Fruit fly (Drosophila melanogaster) whole organism, prepupa: ENCODE results near the gene CG43407.

Experiments used
- Blimp-1 ChIP-seq: fragments of 200-800 bp; sonication (Bioruptor generic); optimal IDR thresholded peaks from 3 replicates; lab custom pipeline; 2017; ENCODE audit warnings: missing biosample characterization, missing genetic modification characterization, mild to moderate bottlenecking, moderate library complexity, missing genetic modification reagents
- CG10631 ChIP-seq: fragments of 200-800 bp; sonication (Bioruptor generic); optimal IDR thresholded peaks from 2 replicates; lab custom pipeline; 2016; ENCODE audit warnings: missing biosample characterization, missing genetic modification characterization
- CG10669 ChIP-seq: fragments of 200-800 bp; sonication (Bioruptor generic); optimal IDR thresholded peaks from 3 replicates; lab custom pipeline; 2018; ENCODE audit warnings: missing biosample characterization, mild to moderate bottlenecking, missing genetic modification characterization, moderate library complexity
- CG11294 ChIP-seq: fragments of 200-800 bp; sonication (Bioruptor generic); IDR thresholded peaks from 2 replicates; pipeline ENCODE4 v1.3.6; 2022; ENCODE audit warnings: missing biosample characterization, missing genetic modification characterization
- CG11762 ChIP-seq: fragments of 200-800 bp; sonication (Bioruptor generic); optimal IDR thresholded peaks from 3 replicates; lab custom pipeline; 2016; ENCODE audit warnings: missing biosample characterization, missing genetic modification characterization; ENCODE audit not compliant: insufficient read depth
- CG11902 ChIP-seq: fragments of 200-800 bp; sonication (Bioruptor generic); optimal IDR thresholded peaks from 3 replicates; lab custom pipeline; 2016; ENCODE audit warnings: missing biosample characterization, missing genetic modification characterization
- CG15336 ChIP-seq: fragments of 200-800 bp; sonication (Bioruptor generic); IDR thresholded peaks from 2 replicates; pipeline ENCODE4 v1.3.6; 2022; ENCODE audit warnings: missing biosample characterization, missing genetic modification characterization
- CG1621 ChIP-seq: fragments of 200-800 bp; sonication (Bioruptor generic); optimal IDR thresholded peaks from 3 replicates; lab custom pipeline; 2018; ENCODE audit warnings: missing biosample characterization, mild to moderate bottlenecking, missing genetic modification characterization
- CG16779 ChIP-seq: fragments of 200-800 bp; sonication (Bioruptor generic); optimal IDR thresholded peaks from 3 replicates; lab custom pipeline; 2017; ENCODE audit warnings: missing biosample characterization, mild to moderate bottlenecking, missing genetic modification characterization
- CG31627 ChIP-seq: fragments of 200-800 bp; sonication (Bioruptor generic); optimal IDR thresholded peaks from 3 replicates; lab custom pipeline; 2016; ENCODE audit warnings: missing biosample characterization, missing genetic modification characterization
- CG32006 ChIP-seq: fragments of 200-800 bp; sonication (Bioruptor generic); optimal IDR thresholded peaks from 3 replicates; lab custom pipeline; 2017; ENCODE audit warnings: missing biosample characterization, mild to moderate bottlenecking, missing genetic modification characterization
- CG3919 ChIP-seq: fragments of 200-800 bp; sonication (Bioruptor generic); optimal IDR thresholded peaks from 3 replicates; lab custom pipeline; 2016; ENCODE audit warnings: missing biosample characterization, missing genetic modification characterization
- CG4318 ChIP-seq: fragments of 200-800 bp; sonication (Bioruptor generic); optimal IDR thresholded peaks from 3 replicates; lab custom pipeline; 2017; ENCODE audit warnings: missing biosample characterization, mild to moderate bottlenecking, missing genetic modification characterization
- CG6163 ChIP-seq: fragments of 200-800 bp; sonication (Bioruptor generic); IDR thresholded peaks from 3 replicates; pipeline ENCODE4 v1.3.6; 2022; ENCODE audit warnings: missing biosample characterization, missing genetic modification characterization
- CG6276 ChIP-seq: fragments of 200-800 bp; sonication (Bioruptor generic); optimal IDR thresholded peaks from 2 replicates; lab custom pipeline; 2017; ENCODE audit warnings: missing biosample characterization, mild to moderate bottlenecking, missing genetic modification characterization
- CG6808 ChIP-seq: fragments of 200-800 bp; sonication (Bioruptor generic); optimal IDR thresholded peaks from 3 replicates; lab custom pipeline; 2017; ENCODE audit warnings: missing biosample characterization, missing genetic modification characterization, mild to moderate bottlenecking, moderate library complexity, missing genetic modification reagents
- CG7368 ChIP-seq: fragments of 200-800 bp; sonication (Bioruptor generic); optimal IDR thresholded peaks from 3 replicates; lab custom pipeline; 2016; ENCODE audit warnings: missing biosample characterization, missing genetic modification characterization
- CG8119 ChIP-seq: fragments of 200-800 bp; sonication (Bioruptor generic); IDR thresholded peaks from 3 replicates; pipeline ENCODE4 v1.3.6; 2022; ENCODE audit warnings: missing biosample characterization, missing genetic modification characterization
- CG8319 ChIP-seq: fragments of 200-800 bp; sonication (Bioruptor generic); optimal IDR thresholded peaks from 3 replicates; lab custom pipeline; 2016; ENCODE audit warnings: missing biosample characterization, missing genetic modification characterization
- CG8632 ChIP-seq: fragments of 200-800 bp; sonication (Bioruptor generic); optimal IDR thresholded peaks from 3 replicates; lab custom pipeline; 2016; ENCODE audit warnings: missing biosample characterization, missing genetic modification characterization
- Eip75B ChIP-seq: fragments of 200-800 bp; sonication (Bioruptor generic); optimal IDR thresholded peaks from 3 replicates; lab custom pipeline; 2016; ENCODE audit warnings: missing biosample characterization, missing genetic modification characterization
- Eip78C ChIP-seq: fragments of 200-800 bp; sonication (Bioruptor generic); peaks from one replicate; lab custom pipeline; 2016; ENCODE audit warnings: missing biosample characterization, missing genetic modification characterization
- Eip93F ChIP-seq: fragments of 200-800 bp; sonication (Bioruptor generic); optimal IDR thresholded peaks from 2 replicates; lab custom pipeline; 2016; ENCODE audit warnings: missing biosample characterization, mild to moderate bottlenecking, missing genetic modification characterization
- Gug ChIP-seq: fragments of 200-800 bp; sonication (Bioruptor generic); IDR thresholded peaks from 2 replicates; pipeline ENCODE4 v1.3.6; 2022; ENCODE audit warnings: missing biosample characterization, missing genetic modification characterization
- Hr38 ChIP-seq: sonication (Bioruptor generic); optimal IDR thresholded peaks from 2 replicates; lab custom pipeline; 2016; ENCODE audit warnings: missing biosample characterization, missing genetic modification characterization
- Hr39 ChIP-seq: fragments of 200-800 bp; sonication (Bioruptor generic); optimal IDR thresholded peaks from 2 replicates; lab custom pipeline; 2016; ENCODE audit warnings: missing biosample characterization, missing genetic modification characterization
- Hr4 ChIP-seq: fragments of 200-800 bp; sonication (Bioruptor generic); optimal IDR thresholded peaks from 3 replicates; lab custom pipeline; 2016; ENCODE audit warnings: missing biosample characterization, missing genetic modification characterization
- Lpt ChIP-seq: fragments of 200-800 bp; sonication (Bioruptor generic); optimal IDR thresholded peaks from 3 replicates; lab custom pipeline; 2016; ENCODE audit warnings: missing biosample characterization, missing genetic modification characterization
- OdsH ChIP-seq: fragments of 200-800 bp; sonication (Bioruptor generic); optimal IDR thresholded peaks from 3 replicates; lab custom pipeline; 2016; ENCODE audit warnings: missing biosample characterization, missing genetic modification characterization
- Smox ChIP-seq: fragments of 200-800 bp; sonication (Bioruptor generic); optimal IDR thresholded peaks from 3 replicates; lab custom pipeline; 2016; ENCODE audit warnings: missing biosample characterization, missing genetic modification characterization
- Sox102F ChIP-seq: fragments of 200-800 bp; sonication (Bioruptor generic); optimal IDR thresholded peaks from 2 replicates; lab custom pipeline; 2016; ENCODE audit warnings: missing biosample characterization, mild to moderate bottlenecking, missing genetic modification characterization
- Sox14 ChIP-seq: fragments of 200-800 bp; sonication (Bioruptor generic); optimal IDR thresholded peaks from 3 replicates; lab custom pipeline; 2016; ENCODE audit warnings: missing biosample characterization, missing genetic modification characterization
- Sox15 ChIP-seq: fragments of 200-800 bp; sonication (Bioruptor generic); optimal IDR thresholded peaks from 3 replicates; lab custom pipeline; 2016; ENCODE audit warnings: missing biosample characterization, missing genetic modification characterization
- cyc ChIP-seq: fragments of 200-800 bp; sonication (Bioruptor generic); optimal IDR thresholded peaks from 3 replicates; lab custom pipeline; 2016; ENCODE audit warnings: missing biosample characterization, missing genetic modification characterization
- esn ChIP-seq: fragments of 200-800 bp; sonication (Bioruptor generic); optimal IDR thresholded peaks from 2 replicates; lab custom pipeline; 2016; ENCODE audit warnings: missing biosample characterization, mild to moderate bottlenecking, missing genetic modification characterization, moderate library complexity
- fd59A ChIP-seq: fragments of 200-800 bp; sonication (Bioruptor generic); optimal IDR thresholded peaks from 2 replicates; lab custom pipeline; 2017; ENCODE audit warnings: missing biosample characterization, mild to moderate bottlenecking, missing genetic modification characterization, missing genetic modification reagents
- fd85E ChIP-seq: fragments of 200-800 bp; sonication (Bioruptor generic); optimal IDR thresholded peaks from 3 replicates; lab custom pipeline; 2016; ENCODE audit warnings: missing biosample characterization, missing genetic modification characterization
- fkh ChIP-seq: fragments of 200-800 bp; sonication (Bioruptor generic); optimal IDR thresholded peaks from 3 replicates; lab custom pipeline; 2017; ENCODE audit warnings: missing biosample characterization, mild to moderate bottlenecking, missing genetic modification characterization, moderate library complexity
- lz ChIP-seq: fragments of 200-800 bp; sonication (Bioruptor generic); optimal IDR thresholded peaks from 3 replicates; lab custom pipeline; 2016; ENCODE audit warnings: missing biosample characterization, missing genetic modification characterization
- salr ChIP-seq, 2 experiments: fragments of 200-800 bp; sonication (Bioruptor generic); optimal IDR thresholded peaks; 3 replicates each; lab custom pipeline; 2016 to 2018; ENCODE audit warnings: missing biosample characterization in 2 of 2, missing genetic modification characterization in 2 of 2, mild to moderate bottlenecking in 1 of 2
- spab ChIP-seq: fragments of 200-800 bp; sonication (Bioruptor generic); optimal IDR thresholded peaks from 2 replicates; lab custom pipeline; 2017; ENCODE audit warnings: missing biosample characterization, mild to moderate bottlenecking, missing genetic modification characterization, missing genetic modification reagents
- ss ChIP-seq, 2 experiments: fragments of 200-800 bp; sonication (Bioruptor generic); optimal IDR thresholded peaks; 2 replicates in 1 of 2; 3 replicates in 1 of 2; lab custom pipeline; 2017 to 2018; ENCODE audit warnings: mild to moderate bottlenecking in 2 of 2, missing biosample characterization in 2 of 2, missing genetic modification characterization in 2 of 2, moderate library complexity in 1 of 2
- topi ChIP-seq: fragments of 200-800 bp; sonication (Bioruptor generic); optimal IDR thresholded peaks from 3 replicates; lab custom pipeline; 2016; ENCODE audit warnings: missing biosample characterization, missing genetic modification characterization
- vri ChIP-seq: fragments of 200-800 bp; sonication (Bioruptor generic); optimal IDR thresholded peaks from 3 replicates; lab custom pipeline; 2016; ENCODE audit warnings: missing biosample characterization, mild to moderate bottlenecking, missing genetic modification characterization

Gene CG43407

DNA sequence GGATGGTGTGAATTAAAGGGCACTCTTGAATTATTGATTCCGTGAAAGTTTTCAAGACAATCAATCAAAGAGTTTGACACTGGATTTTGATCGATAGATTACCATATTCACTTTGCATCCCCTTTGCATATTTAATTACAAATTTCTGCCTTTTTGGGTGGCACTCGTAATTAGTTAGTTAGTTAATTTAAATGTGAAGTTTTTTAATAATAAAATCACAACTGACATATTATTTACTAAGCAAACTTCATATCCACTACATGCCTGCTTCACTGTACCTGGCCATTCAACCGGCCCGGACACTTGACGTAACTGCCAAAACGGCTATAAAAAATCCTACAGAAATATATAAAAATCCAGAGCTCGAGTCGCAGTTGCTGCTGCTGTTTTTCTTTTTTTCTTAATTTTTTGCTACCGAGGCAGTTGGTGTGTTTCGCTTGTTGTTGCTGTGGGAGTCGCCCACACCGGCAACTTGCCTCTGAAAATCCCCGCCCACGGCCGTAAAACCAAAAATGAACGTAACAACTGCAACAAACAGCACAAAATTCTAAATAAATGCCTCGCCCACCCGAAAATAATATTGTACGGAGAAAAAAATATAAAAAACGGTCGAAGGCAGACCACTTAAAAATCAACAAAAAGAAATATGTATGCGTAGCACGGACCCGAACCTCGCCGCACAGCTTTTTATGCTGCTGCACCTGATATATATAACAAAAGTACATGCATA, 21.6 kb upstream of the CG43407 start (continued):
- TF ChIP-seq CG6808 (GFP tag; lab: Kevin White, UChicago) (peak; percentile 18), CG10631 (GFP tag; lab: Kevin White, UChicago) (no peak), Lpt (GFP tag; lab: Kevin White, UChicago) (no peak), CG10669 (GFP tag; lab: Kevin White, UChicago) (no peak)

DNA sequence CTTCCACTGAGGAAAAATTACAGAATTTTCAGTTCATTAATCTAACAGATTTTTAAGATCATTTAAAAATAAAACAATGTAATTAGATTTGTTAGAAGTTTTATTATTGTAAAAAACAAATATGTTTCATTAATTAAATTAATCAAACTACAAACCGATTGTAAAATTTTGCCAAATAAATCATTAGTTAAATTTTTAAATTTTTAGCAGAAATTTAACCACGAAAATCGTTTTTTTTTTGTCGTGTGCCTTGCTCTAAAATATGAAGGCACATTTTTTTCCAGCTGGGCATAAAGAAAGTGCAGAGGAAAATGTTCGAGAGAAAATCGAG, 20.7 kb upstream of the CG43407 start:
- TF ChIP-seq Sox102F (GFP tag; lab: Kevin White, UChicago) (no peak), CG3919 (no peak), CG8119 (GFP tag; lab: Robert Waterston, UW) (0 out of 3 replicates have a peak, but pooled peaks have one; percentile 14), Hr4 (GFP tag; lab: Kevin White, UChicago) (peak; percentile 21), CG32006 (peak; percentile 23), lz (GFP tag; lab: Kevin White, UChicago) (no peak)

DNA sequence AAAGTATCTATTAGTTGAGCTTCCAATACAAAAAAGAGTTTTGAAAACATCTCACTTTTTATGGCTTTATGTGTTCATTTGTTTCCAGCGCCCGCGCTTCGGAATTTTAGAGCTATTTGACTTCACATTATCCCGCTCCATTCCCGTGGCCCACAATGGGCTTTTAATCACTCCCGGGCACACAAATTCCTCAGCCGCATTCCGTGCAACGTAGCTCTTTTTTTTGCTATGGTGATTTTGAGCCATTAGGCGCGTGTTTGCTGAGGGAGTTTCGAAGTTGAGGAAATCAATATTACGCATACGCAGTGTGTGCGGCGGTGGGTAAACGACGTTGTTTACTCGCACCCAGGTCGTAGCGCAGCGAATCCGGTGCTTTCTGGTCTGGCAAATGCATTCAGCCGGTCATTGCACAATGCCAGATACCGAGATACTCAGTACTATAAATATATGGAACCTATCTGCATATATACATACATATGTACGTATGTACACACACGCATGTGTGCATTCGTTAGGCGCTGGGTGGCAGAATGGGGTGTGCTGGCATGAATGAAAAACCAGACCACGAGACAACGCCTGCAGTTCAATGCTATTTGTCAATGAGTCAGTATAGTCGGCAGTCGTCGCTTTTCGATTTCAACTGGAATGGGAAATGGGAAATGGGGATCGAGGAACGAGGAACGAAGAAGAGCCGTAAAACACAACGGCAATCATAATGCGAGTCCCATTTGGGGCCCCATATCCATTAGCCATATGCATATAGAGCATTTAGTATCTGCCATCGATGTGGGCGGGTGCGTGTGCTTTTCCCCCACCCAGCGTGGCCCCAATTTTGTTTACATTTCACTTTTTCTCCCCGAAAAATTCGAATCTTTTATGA, 20.1 kb upstream of the CG43407 start:
- no peak for TF ChIP-seq CG11762 (GFP tag; lab: Kevin White, UChicago)
- no peak for TF ChIP-seq OdsH (GFP tag; lab: Kevin White, UChicago)
- no peak for TF ChIP-seq fd85E (GFP tag; lab: Kevin White, UChicago)
- no peak for TF ChIP-seq CG6276 (GFP tag; lab: Kevin White, UChicago)
- TF ChIP-seq CG3919 = no peak
- TF ChIP-seq Sox15 (GFP tag; lab: Kevin White, UChicago) = no peak
- peak; percentile 1 for TF ChIP-seq fd59A (GFP tag; lab: Kevin White, UChicago)
- TF ChIP-seq CG4318 (GFP tag; lab: Kevin White, UChicago) = no peak
- no peak for TF ChIP-seq esn (GFP tag; lab: Kevin White, UChicago)
- TF ChIP-seq Hr39 = no peak
- no peak for TF ChIP-seq Eip93F (GFP tag; lab: Kevin White, UChicago)
- TF ChIP-seq CG16779 (tag; lab: Kevin White, UChicago) = no peak
- TF ChIP-seq Sox14 (GFP tag; lab: Kevin White, UChicago) = no peak
- TF ChIP-seq Hr38 = no peak
- no peak for TF ChIP-seq CG11902 (GFP tag; lab: Kevin White, UChicago)
- TF ChIP-seq Gug (GFP tag; lab: Robert Waterston, UW) = no peak
- peak; percentile 55 for TF ChIP-seq fkh (GFP tag; lab: Kevin White, UChicago)
- TF ChIP-seq Smox (GFP tag; lab: Kevin White, UChicago) = no peak
- TF ChIP-seq CG11294 (GFP tag; lab: Robert Waterston, UW) = no peak
- TF ChIP-seq CG8632 = no peak
- TF ChIP-seq CG31627 (GFP tag; lab: Kevin White, UChicago) = no peak
- TF ChIP-seq ss (GFP tag; optimal IDR thresholded peaks at IDR 0.05; lab: Kevin White, UChicago) = peak; percentile 8 to 38
- no peak for TF ChIP-seq topi (GFP tag; lab: Kevin White, UChicago)
- no peak for TF ChIP-seq CG15336 (GFP tag; lab: Robert Waterston, UW)
- peak; percentile 3 for TF ChIP-seq spab (GFP tag; lab: Kevin White, UChicago)
- no peak for TF ChIP-seq Hr4 (GFP tag; lab: Kevin White, UChicago)
- TF ChIP-seq CG32006 = no peak
- no peak for TF ChIP-seq Eip75B (GFP tag; lab: Kevin White, UChicago)
- TF ChIP-seq cyc (GFP tag; lab: Kevin White, UChicago) = no peak
- TF ChIP-seq CG8319 (GFP tag; lab: Kevin White, UChicago) = no peak
- TF ChIP-seq salr (GFP tag; optimal IDR thresholded peaks at IDR 0.05; lab: Kevin White, UChicago) = no peak
- peak; percentile 56 for TF ChIP-seq Eip78C (GFP tag; lab: Kevin White, UChicago)
- TF ChIP-seq CG10669 (GFP tag; lab: Kevin White, UChicago) = no peak
- TF ChIP-seq CG6808 (GFP tag; lab: Kevin White, UChicago) = no peak
- no peak for TF ChIP-seq CG1621 (tag; lab: Kevin White, UChicago)
- no peak for TF ChIP-seq Lpt (GFP tag; lab: Kevin White, UChicago)
- no peak for TF ChIP-seq CG7368 (GFP tag; lab: Kevin White, UChicago)
- TF ChIP-seq vri (GFP tag; lab: Kevin White, UChicago) = no peak
- no peak; the same call in 2 of the 3 replicates for TF ChIP-seq CG6163 (GFP tag; lab: Robert Waterston, UW)
- no peak for TF ChIP-seq Blimp-1 (GFP tag; lab: Kevin White, UChicago)
